Worm (Caenorhabditis elegans) whole organism, L4 larva: ENCODE data around the gene F21C10.10.

Experiments
- egl-43 ChIP-seq: fragments of 200-800 bp; sonication (Bioruptor generic); IDR thresholded peaks from 2 replicates; pipeline ENCODE4 v1.3.6; 2022; ENCODE audit warnings: missing genetic modification reagents, missing genetic modification characterization, missing compliant biosample characterization
- mxl-2 ChIP-seq: fragments of 200-800 bp; sonication (Bioruptor generic); conservative IDR thresholded peaks from 2 replicates; pipeline ENCODE4 v1.3.6; 2022; ENCODE audit warnings: missing genetic modification reagents, missing genetic modification characterization, missing compliant biosample characterization
- tag-97 ChIP-seq: fragments of 200-800 bp; sonication (Bioruptor generic); IDR thresholded peaks from 2 replicates; pipeline ENCODE4 v1.3.6; 2022; ENCODE audit warnings: missing genetic modification characterization, missing compliant biosample characterization

- TF ChIP-seq mxl-2 (GFP tag; lab: Robert Waterston, UW) (no peak), egl-43 (GFP tag; lab: Robert Waterston, UW) (no peak), tag-97 (GFP tag; lab: Robert Waterston, UW) (no peak)
These were observed 28.4 kb upstream of the F21C10.10 start, which contains the start of gene fip-2 for ce11 chrV:9067678-9068077.
